Worm (Caenorhabditis elegans) whole organism, L4 larva: ENCODE data around the gene T23G7.2.

Experiments used
- T20F7.1 ChIP-seq: fragments of 200-800 bp; sonication (Bioruptor generic); optimal IDR thresholded peaks from 2 replicates; lab custom pipeline; 2018; ENCODE audit warnings: mild to moderate bottlenecking, missing genetic modification characterization, missing compliant biosample characterization
- Y105C5A.15 ChIP-seq: fragments of 200-800 bp; sonication (Bioruptor generic); IDR thresholded peaks from 2 replicates; pipeline ENCODE4 v1.3.6; 2022; ENCODE audit warnings: missing genetic modification characterization, missing compliant biosample characterization
- Y75B8A.6 ChIP-seq: fragments of 200-800 bp; sonication (Bioruptor generic); IDR thresholded peaks from 2 replicates; pipeline ENCODE4 v1.3.6; 2022; ENCODE audit warnings: missing genetic modification reagents, missing genetic modification characterization, missing compliant biosample characterization
- aha-1 ChIP-seq: fragments of 150-350 bp; peaks from one replicate; lab custom pipeline; 2014; ENCODE audit warnings: missing biosample characterization, missing genetic modification characterization
- aly-2 ChIP-seq: sonication (generic microtip); optimal IDR thresholded peaks from 2 replicates; lab custom pipeline; 2018; ENCODE audit warnings: missing biosample characterization, missing genetic modification characterization
- ama-1 ChIP-seq: fragments of 150-350 bp; optimal IDR thresholded peaks from 2 replicates; lab custom pipeline; 2014; ENCODE audit warnings: inconsistent platforms, mixed read lengths
- arid-1 ChIP-seq: fragments of 200-800 bp; sonication (Bioruptor generic); conservative IDR thresholded peaks from 2 replicates; pipeline ENCODE4 v1.3.6; 2022; ENCODE audit warnings: missing genetic modification reagents, missing genetic modification characterization, missing compliant biosample characterization
- ces-1 ChIP-seq: fragments of 150-350 bp; sonication (generic microtip); optimal IDR thresholded peaks from 4 replicates; lab custom pipeline; 2014; ENCODE audit warnings: missing biosample characterization, missing genetic modification reagents, missing genetic modification characterization
- cey-2 ChIP-seq: sonication (generic microtip); optimal IDR thresholded peaks from 3 replicates; lab custom pipeline; 2017; ENCODE audit warnings: missing genetic modification characterization, mild to moderate bottlenecking, missing compliant biosample characterization, antibody characterized with exemption, borderline replicate concordance; ENCODE audit not compliant: insufficient read depth
- daf-16 ChIP-seq, 3 experiments: sonication (generic microtip); optimal IDR thresholded peaks; 2 replicates each; lab custom pipeline; 2016 to 2017; ENCODE audit warnings: missing genetic modification characterization in 3 of 3, missing genetic modification reagents in 3 of 3, mild to moderate bottlenecking in 2 of 3, missing compliant biosample characterization in 2 of 3, missing biosample characterization in 1 of 3, moderate library complexity in 1 of 3
- egl-43 ChIP-seq: fragments of 200-800 bp; sonication (Bioruptor generic); IDR thresholded peaks from 2 replicates; pipeline ENCODE4 v1.3.6; 2022; ENCODE audit warnings: missing genetic modification reagents, missing genetic modification characterization, missing compliant biosample characterization
- fos-1 ChIP-seq: fragments of 150-350 bp; optimal IDR thresholded peaks from 2 replicates; lab custom pipeline; 2014; ENCODE audit warnings: missing biosample characterization, missing genetic modification characterization
- hif-1 ChIP-seq, 2 experiments: sonication (generic microtip); optimal IDR thresholded peaks; 2 replicates each; lab custom pipeline; 2016 to 2017; ENCODE audit warnings: missing compliant biosample characterization in 2 of 2, missing genetic modification characterization in 2 of 2, missing genetic modification reagents in 2 of 2, missing genotype in 2 of 2, mild to moderate bottlenecking in 1 of 2
- hlh-11 ChIP-seq: fragments of 200-800 bp; sonication (Bioruptor generic); optimal IDR thresholded peaks from 2 replicates; lab custom pipeline; 2018; ENCODE audit warnings: mild to moderate bottlenecking, missing genetic modification characterization, missing compliant biosample characterization
- jun-1 ChIP-seq: fragments of 150-350 bp; optimal IDR thresholded peaks from 2 replicates; lab custom pipeline; 2014; ENCODE audit warnings: missing biosample characterization, missing genetic modification reagents, missing genetic modification characterization
- lin-38 ChIP-seq: fragments of 200-800 bp; sonication (Bioruptor generic); IDR thresholded peaks from 2 replicates; pipeline ENCODE4 v1.3.6; 2022; ENCODE audit warnings: missing genetic modification reagents, missing genetic modification characterization, missing compliant biosample characterization
- lir-3 ChIP-seq: sonication (generic microtip); optimal IDR thresholded peaks from 2 replicates; lab custom pipeline; 2016; ENCODE audit warnings: mild to moderate bottlenecking, missing genetic modification characterization, missing compliant biosample characterization
- lsy-2 ChIP-seq, 2 experiments: fragments of 150-350 bp in 1 of 2; sonication (generic microtip) in 1 of 2; optimal IDR thresholded peaks; 2 replicates each; lab custom pipeline; 2014 to 2017; ENCODE audit warnings: missing biosample characterization in 2 of 2, missing genetic modification characterization in 2 of 2
- mdl-1 ChIP-seq, 2 experiments: fragments of 150-350 bp in 1 of 2; sonication (generic microtip) in 1 of 2; optimal IDR thresholded peaks; 2 replicates each; lab custom pipeline; 2014 to 2017; ENCODE audit warnings: missing biosample characterization in 2 of 2, missing genetic modification characterization in 2 of 2
- mdt-29 ChIP-seq: fragments of 200-800 bp; sonication (Bioruptor generic); IDR thresholded peaks from 2 replicates; pipeline ENCODE4 v1.3.6; 2022; ENCODE audit warnings: missing genetic modification reagents, missing genetic modification characterization, missing compliant biosample characterization
- mep-1 ChIP-seq: fragments of 150-350 bp; sonication (generic microtip); optimal IDR thresholded peaks from 3 replicates; lab custom pipeline; 2014; ENCODE audit warnings: missing biosample characterization, missing genetic modification characterization
- mes-2 ChIP-seq: sonication (generic microtip); optimal IDR thresholded peaks from 2 replicates; lab custom pipeline; 2016; ENCODE audit warnings: missing genotype, mild to moderate bottlenecking, missing genetic modification characterization, missing compliant biosample characterization; ENCODE audit not compliant: poor library complexity, severe bottlenecking
- mxl-2 ChIP-seq: fragments of 200-800 bp; sonication (Bioruptor generic); conservative IDR thresholded peaks from 2 replicates; pipeline ENCODE4 v1.3.6; 2022; ENCODE audit warnings: missing genetic modification reagents, missing genetic modification characterization, missing compliant biosample characterization
- nhr-10 ChIP-seq: fragments of 150-350 bp; optimal IDR thresholded peaks from 2 replicates; lab custom pipeline; 2014; ENCODE audit warnings: missing biosample characterization, missing genetic modification characterization
- nhr-11 ChIP-seq: fragments of 150-350 bp; optimal IDR thresholded peaks from 2 replicates; lab custom pipeline; 2014; ENCODE audit warnings: missing biosample characterization, missing genetic modification characterization
- nhr-237 ChIP-seq: sonication (generic microtip); optimal IDR thresholded peaks from 2 replicates; lab custom pipeline; 2017; ENCODE audit warnings: missing biosample characterization, missing genetic modification characterization
- nhr-28 ChIP-seq: fragments of 150-350 bp; optimal IDR thresholded peaks from 2 replicates; lab custom pipeline; 2014; ENCODE audit warnings: missing biosample characterization, missing genetic modification characterization
- nhr-6 ChIP-seq: fragments of 150-350 bp; optimal IDR thresholded peaks from 2 replicates; lab custom pipeline; 2014; ENCODE audit warnings: missing biosample characterization, missing genetic modification characterization
- pha-4 ChIP-seq, 2 experiments: fragments of 150-350 bp in 1 of 2; fragments of 200-800 bp in 1 of 2; sonication (Bioruptor generic) in 1 of 2; IDR thresholded peaks in 1 of 2; optimal IDR thresholded peaks in 1 of 2; 2 replicates each; pipeline versions ENCODE4 v1.3.6 to Lab custom; 2014 to 2022; ENCODE audit warnings: missing genetic modification characterization in 2 of 2, missing genetic modification reagents in 2 of 2, missing biosample characterization in 1 of 2, missing compliant biosample characterization in 1 of 2
- snpc-4 ChIP-seq: fragments of 150-350 bp; optimal IDR thresholded peaks from 2 replicates; lab custom pipeline; 2014; ENCODE audit warnings: missing biosample characterization, missing genetic modification characterization
- spr-3 ChIP-seq: fragments of 200-800 bp; sonication (Bioruptor generic); optimal IDR thresholded peaks from 2 replicates; lab custom pipeline; 2018; ENCODE audit warnings: mild to moderate bottlenecking, missing genetic modification characterization, missing compliant biosample characterization
- unc-62 ChIP-seq, 3 experiments: fragments of 150-350 bp in 1 of 3; sonication (generic microtip); optimal IDR thresholded peaks in 2 of 3; peaks in 1 of 3; 1 replicate in 1 of 3; 2 replicates in 2 of 3; lab custom pipeline; 2014 to 2017; ENCODE audit warnings: missing biosample characterization in 3 of 3, missing genetic modification characterization in 3 of 3, missing genetic modification reagents in 3 of 3, missing genotype in 1 of 3
- vab-7 ChIP-seq: fragments of 200-800 bp; sonication (Bioruptor generic); IDR thresholded peaks from 2 replicates; pipeline ENCODE4 v1.3.6; 2022; ENCODE audit warnings: missing genetic modification reagents, missing genetic modification characterization, missing compliant biosample characterization
- zip-2 ChIP-seq: fragments of 150-350 bp; optimal IDR thresholded peaks from 2 replicates; lab custom pipeline; 2014; ENCODE audit warnings: missing biosample characterization, missing genetic modification characterization
- ztf-7 ChIP-seq: fragments of 150-350 bp; optimal IDR thresholded peaks from 2 replicates; lab custom pipeline; 2014; ENCODE audit warnings: missing biosample characterization, missing genetic modification characterization

The T23G7.2 gene

ce11 chrII:9176523-9176922 is 3.8 kb upstream of the T23G7.2 start:
- TF ChIP-seq unc-62 (GFP tag; optimal IDR thresholded peaks at IDR 0.05 in 1 of 2; lab: Kevin White, UChicago) (peak in 1 of 2 experiments; percentile 88), unc-62 (tag; optimal IDR thresholded peaks at IDR 0.05; lab: Kevin White, UChicago) (no peak), lin-38 (GFP tag; lab: Robert Waterston, UW) (no peak)

ce11 chrII:9173471-9173870 is 722 bp upstream of the T23G7.2 start:
- TF ChIP-seq mxl-2 (GFP tag; lab: Robert Waterston, UW) = no peak
- no peak for TF ChIP-seq pha-4 (GFP tag; IDR thresholded peaks at IDR 0.05; lab: Robert Waterston, UW)
- TF ChIP-seq pha-4 (tag; optimal IDR thresholded peaks at IDR 0.05; lab: Kevin White, UChicago) = no peak
- TF ChIP-seq ama-1 (lab: Kevin White, UChicago) = no peak
- peak in 1 of 2 experiments; percentile 94 for TF ChIP-seq unc-62 (GFP tag; optimal IDR thresholded peaks at IDR 0.05 in 1 of 2; lab: Kevin White, UChicago)
- TF ChIP-seq unc-62 (tag; optimal IDR thresholded peaks at IDR 0.05; lab: Kevin White, UChicago) = no peak
- no peak for TF ChIP-seq nhr-28 (tag; lab: Kevin White, UChicago)
- TF ChIP-seq snpc-4 = no peak
- TF ChIP-seq nhr-10 (tag; lab: Kevin White, UChicago) = no peak
- no peak for TF ChIP-seq Y75B8A.6

- TF ChIP-seq zip-2 (tag; lab: Kevin White, UChicago) (no peak), pha-4 (GFP tag; IDR thresholded peaks at IDR 0.05; lab: Robert Waterston, UW) (no peak), pha-4 (tag; optimal IDR thresholded peaks at IDR 0.05; lab: Kevin White, UChicago) (no peak), aha-1 (tag; lab: Kevin White, UChicago) (peak; percentile 98), nhr-237 (no peak), hlh-11 (no peak), unc-62 (GFP tag; optimal IDR thresholded peaks at IDR 0.05 in 1 of 2; lab: Kevin White, UChicago) (peak in 1 of 2 experiments; percentile 89), unc-62 (tag; optimal IDR thresholded peaks at IDR 0.05; lab: Kevin White, UChicago) (no peak), jun-1 (no peak), aly-2 (tag; lab: Kevin White, UChicago) (no peak), vab-7 (GFP tag; lab: Robert Waterston, UW) (no peak), mdl-1 (tag; optimal IDR thresholded peaks at IDR 0.05; lab: Kevin White, UChicago) (no peak)
These were observed 1.1 kb downstream of the T23G7.2 start for ce11 chrII:9171466-9172187.

ce11 chrII:9170851-9171250 is 1.9 kb downstream of the T23G7.2 start:
- TF ChIP-seq mep-1 (peak; percentile 15), arid-1 (GFP tag; lab: Robert Waterston, UW) (no peak), aha-1 (tag; lab: Kevin White, UChicago) (peak; percentile 99)

- TF ChIP-seq mep-1 (peak; percentile 15), mdt-29 (no peak), egl-43 (GFP tag; lab: Robert Waterston, UW) (no peak), fos-1 (no peak), lsy-2 (tag; optimal IDR thresholded peaks at IDR 0.05; lab: Kevin White, UChicago) (no peak), spr-3 (GFP tag; lab: Kevin White, UChicago) (no peak), ces-1 (GFP tag; lab: Kevin White, UChicago) (no peak), aha-1 (tag; lab: Kevin White, UChicago) (peak; percentile 98)
These were observed 2.7 kb downstream of the T23G7.2 start for ce11 chrII:9170048-9170447.

- TF ChIP-seq aha-1 (tag; lab: Kevin White, UChicago) (peak; percentile 93), T20F7.1 (GFP tag; lab: Kevin White, UChicago) (peak; percentile 96), daf-16 (GFP tag; optimal IDR thresholded peaks at IDR 0.05; lab: Kevin White, UChicago) (no peak), daf-16 (tag; optimal IDR thresholded peaks at IDR 0.05; lab: Kevin White, UChicago) (peak; percentile 43), nhr-11 (tag; lab: Kevin White, UChicago) (no peak), ztf-7 (tag; lab: Kevin White, UChicago) (peak; percentile 21), nhr-6 (tag; lab: Kevin White, UChicago) (peak; percentile 22), lir-3 (no peak), lin-38 (GFP tag; lab: Robert Waterston, UW) (0 out of 2 replicates have a peak, but pooled peaks have one; percentile 24), cey-2 (tag; lab: Kevin White, UChicago) (no peak), lsy-2 (tag; optimal IDR thresholded peaks at IDR 0.05; lab: Kevin White, UChicago) (peak in 1 of 2 experiments; percentile 68), Y105C5A.15 (GFP tag; lab: Robert Waterston, UW) (no peak), hif-1 (tag; optimal IDR thresholded peaks at IDR 0.05; lab: Kevin White, UChicago) (peak in 1 of 2 experiments; percentile 2), mes-2 (tag; lab: Kevin White, UChicago) (peak; percentile 68)
These were observed 3.2 kb downstream of the T23G7.2 start, which contains the start of gene dpl-1 for ce11 chrII:9169450-9169960. dpl-1 (plus strand) TSS chrII:9169910.
